Worm (Caenorhabditis elegans) whole organism, young adult: ENCODE measurements around the gene Y62H9A.12.

ENCODE experiments used
- C17E4.6 ChIP-seq: fragments of 200-800 bp; sonication (Bioruptor generic); IDR thresholded peaks from 2 replicates; pipeline ENCODE4 v1.3.6; 2022; ENCODE audit warnings: missing genetic modification reagents, missing genetic modification characterization, missing compliant biosample characterization
- ama-1 ChIP-seq, 3 experiments: fragments of 150-350 bp in 1 of 3; sonication (generic microtip) in 2 of 3; optimal IDR thresholded peaks; 2 replicates each; lab custom pipeline; 2014 to 2018; ENCODE audit warnings: missing biosample characterization in 2 of 3, missing genetic modification characterization in 2 of 3, missing genetic modification reagents in 2 of 3
- egrh-3 ChIP-seq: fragments of 200-800 bp; sonication (Bioruptor generic); IDR thresholded peaks from 2 replicates; pipeline ENCODE4 v1.3.6; 2022; ENCODE audit warnings: missing genetic modification reagents, missing genetic modification characterization, missing compliant biosample characterization

DNA sequence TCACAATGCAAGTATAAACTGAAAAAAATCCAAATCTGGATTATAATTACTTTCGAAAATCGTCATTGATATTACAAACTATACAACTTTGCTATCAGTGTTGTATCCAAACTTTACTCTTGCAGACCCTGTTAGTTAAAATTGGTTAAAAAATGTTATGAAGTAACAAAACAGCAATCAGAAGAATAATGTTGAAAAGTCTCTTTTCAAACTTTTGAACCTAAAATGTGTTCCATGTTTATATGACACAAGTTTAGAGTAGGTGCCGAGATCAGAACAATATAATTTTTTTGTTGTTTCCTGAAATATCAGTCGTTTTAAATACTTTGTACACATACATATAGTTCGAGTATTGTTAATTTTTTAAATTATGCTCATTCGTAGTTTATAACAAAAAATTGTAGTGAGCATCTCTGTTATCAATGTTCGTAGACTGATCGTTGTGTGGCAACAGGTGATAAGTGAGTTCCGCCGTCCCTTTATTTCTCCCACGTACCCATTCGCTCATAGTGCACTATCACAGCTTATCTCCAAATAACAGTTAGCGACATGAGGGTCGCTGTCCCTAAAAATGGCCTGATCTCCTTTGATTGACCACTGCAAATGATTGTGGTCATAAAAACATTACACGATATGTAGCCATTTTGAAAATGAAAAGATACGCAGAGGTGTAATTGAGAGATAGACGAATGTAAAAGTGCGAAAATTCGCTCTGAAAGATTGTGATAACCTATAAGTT lies 48.3 kb downstream of the Y62H9A.12 start:
- TF ChIP-seq egrh-3 (no peak), ama-1 (optimal IDR thresholded peaks at IDR 0.05; lab: Kevin White, UChicago) (no peak), ama-1 (GFP tag; optimal IDR thresholded peaks at IDR 0.05; lab: Kevin White, UChicago) (no peak), C17E4.6 (no peak)
